ENCODE assay signal across 2 worm cellular contexts in the genomic region with DNA sequence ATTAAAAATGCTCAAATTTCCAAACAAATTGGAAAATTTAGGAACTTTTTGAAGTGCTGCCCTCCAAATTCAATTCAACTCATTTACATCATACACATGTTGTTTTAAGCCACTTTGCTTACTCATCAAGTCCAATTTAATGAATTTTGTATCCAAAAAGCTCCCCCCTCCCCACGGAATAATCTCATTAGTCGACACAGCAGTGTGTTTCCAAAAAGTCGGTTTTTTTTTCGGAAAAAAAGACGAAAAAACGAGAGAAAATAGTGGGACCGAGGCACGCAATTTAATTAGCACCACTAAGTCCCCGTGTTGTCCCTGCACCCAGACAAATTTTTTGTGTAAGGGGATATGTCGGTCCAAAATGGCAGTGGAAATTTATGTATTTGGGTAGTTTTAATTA.
A peak's percentile ranks its signal among the peaks of the same experiment; 100 is the strongest.
TF ChIP-seq lines count a peak whose summit lies in the region.

No protein-coding gene starts in this region.

TF ChIP-seq in whole organism, L1 larva, 84 proteins besides CTCF, POLR2A, EP300 and RAD21 (continued from another document):
- TF ChIP-seq unc-130 (tag; optimal IDR thresholded peaks at IDR 0.05; lab: Kevin White, UChicago), result no peak
- no peak for TF ChIP-seq snpc-4 (tag; optimal IDR thresholded peaks at IDR 0.05; lab: Kevin White, UChicago)
- TF ChIP-seq nhr-84 (tag; optimal IDR thresholded peaks at IDR 0.05; lab: Kevin White, UChicago), result no peak
- TF ChIP-seq hlh-17 (GFP tag; optimal IDR thresholded peaks at IDR 0.05; lab: Kevin White, UChicago; ENCODE audit: borderline replicate concordance), result no peak
- TF ChIP-seq fkh-8 (tag; optimal IDR thresholded peaks at IDR 0.05; lab: Kevin White, UChicago), result peak; percentile 25
- TF ChIP-seq ces-1 (GFP tag; optimal IDR thresholded peaks at IDR 0.05; lab: Kevin White, UChicago), result peak; percentile 88
- TF ChIP-seq sptf-1 (tag; optimal IDR thresholded peaks at IDR 0.05; lab: Kevin White, UChicago), result no peak
- 0 out of 2 replicates have a peak, but pooled peaks have one; percentile 37 for TF ChIP-seq mab-9 (GFP tag; IDR thresholded peaks at IDR 0.05; lab: Robert Waterston, UW)
- TF ChIP-seq ceh-88 (GFP tag; IDR thresholded peaks at IDR 0.05; lab: Robert Waterston, UW), result peak; percentile 39; the same call in 1 of the 2 replicates
- no peak for TF ChIP-seq mef-2 (tag; optimal IDR thresholded peaks at IDR 0.05; lab: Kevin White, UChicago)
- peak; percentile 24 for TF ChIP-seq xbp-1 (tag; optimal IDR thresholded peaks at IDR 0.05; lab: Kevin White, UChicago)
- no peak for TF ChIP-seq dpl-1 (GFP tag; optimal IDR thresholded peaks at IDR 0.05; lab: Kevin White, UChicago)
- TF ChIP-seq C34B4.2 (tag; optimal IDR thresholded peaks at IDR 0.05; lab: Kevin White, UChicago), result no peak
- peak; percentile 22 for TF ChIP-seq fos-1 (tag; optimal IDR thresholded peaks at IDR 0.05; lab: Kevin White, UChicago)
- peak; percentile 65 for TF ChIP-seq tbx-2 (tag; optimal IDR thresholded peaks at IDR 0.05; lab: Kevin White, UChicago)
- TF ChIP-seq lin-14 (GFP tag; optimal IDR thresholded peaks at IDR 0.05; lab: Kevin White, UChicago), result peak; percentile 84
- no peak for TF ChIP-seq elt-2 (tag; optimal IDR thresholded peaks at IDR 0.05; lab: Kevin White, UChicago)
- no peak for TF ChIP-seq irx-1 (tag; optimal IDR thresholded peaks at IDR 0.05; lab: Kevin White, UChicago)
- TF ChIP-seq snu-23 (GFP tag; optimal IDR thresholded peaks at IDR 0.05; lab: Kevin White, UChicago), result peak; percentile 13
- no peak for TF ChIP-seq ztf-4 (tag; optimal IDR thresholded peaks at IDR 0.05; lab: Kevin White, UChicago)
- no peak for TF ChIP-seq sox-4 (tag; optimal IDR thresholded peaks at IDR 0.05; lab: Kevin White, UChicago)
- TF ChIP-seq nhr-71 (tag; optimal IDR thresholded peaks at IDR 0.05; lab: Kevin White, UChicago), result peak; percentile 65
- TF ChIP-seq ceh-82 (tag; optimal IDR thresholded peaks at IDR 0.05; lab: Kevin White, UChicago), result no peak
- no peak for TF ChIP-seq nhr-20 (tag; optimal IDR thresholded peaks at IDR 0.05; lab: Kevin White, UChicago)
- TF ChIP-seq nhr-90 (tag; optimal IDR thresholded peaks at IDR 0.05; lab: Kevin White, UChicago; ENCODE audit: poor library complexity), result no peak
- TF ChIP-seq hlh-4 (tag; optimal IDR thresholded peaks at IDR 0.05; lab: Kevin White, UChicago), result no peak
- no peak for TF ChIP-seq lin-39 (tag; optimal IDR thresholded peaks at IDR 0.05; lab: Kevin White, UChicago)
- no peak for TF ChIP-seq lin-35 (GFP tag; optimal IDR thresholded peaks at IDR 0.05; lab: Kevin White, UChicago)
- no peak for TF ChIP-seq nhr-12 (tag; optimal IDR thresholded peaks at IDR 0.05; lab: Kevin White, UChicago)
- no peak for TF ChIP-seq jun-1 (tag; optimal IDR thresholded peaks at IDR 0.05; lab: Kevin White, UChicago)
- TF ChIP-seq mep-1 (tag; optimal IDR thresholded peaks at IDR 0.05; lab: Kevin White, UChicago), result no peak
- peak; percentile 17 to 24 for TF ChIP-seq lsy-2 (tag; optimal IDR thresholded peaks at IDR 0.05; lab: Kevin White, UChicago)
- TF ChIP-seq ztf-11 (tag; optimal IDR thresholded peaks at IDR 0.05; lab: Kevin White, UChicago), result peak in 1 of 2 experiments; percentile 37

TF ChIP-seq in whole organism, L4 larva, 104 proteins besides CTCF, POLR2A, EP300 and RAD21 (continued from another document):
- TF ChIP-seq lir-3 (tag; optimal IDR thresholded peaks at IDR 0.05; lab: Kevin White, UChicago), result no peak
- TF ChIP-seq ctbp-1 (GFP tag; IDR thresholded peaks at IDR 0.05; lab: Robert Waterston, UW), result 0 out of 2 replicates have a peak, but pooled peaks have one; percentile 30
- TF ChIP-seq ceh-20 (GFP tag; IDR thresholded peaks at IDR 0.05; lab: Robert Waterston, UW), result no peak
- no peak for TF ChIP-seq tra-1 (GFP tag; IDR thresholded peaks at IDR 0.05; lab: Robert Waterston, UW)
- TF ChIP-seq unc-39 (tag; optimal IDR thresholded peaks at IDR 0.05; lab: Kevin White, UChicago), result no peak
